Fruit fly (Drosophila melanogaster): ENCODE results near the gene PIG-P.

Gene PIG-P

dm6 chr3R:26036153-26037144 lies 21.6 kb downstream of the PIG-P start (continued):
- peak; percentile 88 for TF ChIP-seq CG30020 (tag; optimal IDR thresholded peaks at IDR 0.05)
- peak; percentile 87 for TF ChIP-seq Sox102F (GFP tag; optimal IDR thresholded peaks at IDR 0.05)
- peak; percentile 23; the same call in 1 of the 2 replicates for TF ChIP-seq amos (GFP tag; IDR thresholded peaks at IDR 0.05; ENCODE audit: partially characterized antibody)
- TF ChIP-seq CG1603 (tag; optimal IDR thresholded peaks at IDR 0.05): peak; percentile 70
- peak; percentile 7 for TF ChIP-seq CG7786 (GFP tag; optimal IDR thresholded peaks at IDR 0.05)
- TF ChIP-seq hb (GFP tag; IDR thresholded peaks at IDR 0.05; ENCODE audit: partially characterized antibody): no peak
- TF ChIP-seq Hand (GFP tag; optimal IDR thresholded peaks at IDR 0.05): peak; percentile 12
- TF ChIP-seq crol (GFP tag; IDR thresholded peaks at IDR 0.05): no peak
- TF ChIP-seq NFAT (GFP tag; IDR thresholded peaks at IDR 0.05): no peak
- peak; percentile 80 for TF ChIP-seq CG6689 (GFP tag; IDR thresholded peaks at IDR 0.05)
- TF ChIP-seq Dp (GFP tag; optimal IDR thresholded peaks at IDR 0.05): no peak
- TF ChIP-seq CG3995 (GFP tag; optimal IDR thresholded peaks at IDR 0.05): no peak
- peak; percentile 96 for TF ChIP-seq Sox100B (GFP tag; optimal IDR thresholded peaks at IDR 0.05)
- peak; percentile 17; the same call in 1 of the 4 replicates for TF ChIP-seq Gug (GFP tag; IDR thresholded peaks at IDR 0.05)
- no peak for TF ChIP-seq GATAe (GFP tag; conservative IDR thresholded peaks at IDR 0.05)
- no peak for TF ChIP-seq toy (GFP tag; IDR thresholded peaks at IDR 0.05)
- peak; percentile 86 for TF ChIP-seq Chrac-16 (GFP tag; optimal IDR thresholded peaks at IDR 0.05)
- TF ChIP-seq Atf3 (GFP tag; optimal IDR thresholded peaks at IDR 0.05): peak; percentile 77
- no peak for TF ChIP-seq CG14965 (GFP tag; optimal IDR thresholded peaks at IDR 0.05; ENCODE audit: borderline replicate concordance)
- TF ChIP-seq CG10565 (GFP tag; optimal IDR thresholded peaks at IDR 0.05): peak; percentile 17
- peak; percentile 87 for TF ChIP-seq CG12219 (GFP tag; optimal IDR thresholded peaks at IDR 0.05)
- TF ChIP-seq CrebB (tag; optimal IDR thresholded peaks at IDR 0.05): peak; percentile 59
- TF ChIP-seq CG10979 (tag; optimal IDR thresholded peaks at IDR 0.05): peak; percentile 99
- TF ChIP-seq CG43689 (GFP tag; IDR thresholded peaks at IDR 0.05): no peak
- TF ChIP-seq CG3838 (GFP tag; optimal IDR thresholded peaks at IDR 0.05): peak; percentile 36
- peak; percentile 57 for TF ChIP-seq Dek (tag; optimal IDR thresholded peaks at IDR 0.05)
- TF ChIP-seq prd (optimal IDR thresholded peaks at IDR 0.05): no peak
- peak; percentile 88 for TF ChIP-seq prd (GFP tag; IDR thresholded peaks at IDR 0.05)
- peak; percentile 97 for TF ChIP-seq kni (GFP tag; optimal IDR thresholded peaks at IDR 0.05)
- TF ChIP-seq sim (GFP tag; IDR thresholded peaks at IDR 0.05): 0 out of 2 replicates have a peak, but pooled peaks have one; percentile 53
- no peak for TF ChIP-seq Sry-δ (GFP tag; optimal IDR thresholded peaks at IDR 0.05)
- TF ChIP-seq CG5245 (GFP tag; optimal IDR thresholded peaks at IDR 0.05): peak; percentile 52
- TF ChIP-seq ssp (GFP tag; IDR thresholded peaks at IDR 0.05): peak; percentile 50; the same call in 1 of the 2 replicates
- no peak for TF ChIP-seq ham (GFP tag; IDR thresholded peaks at IDR 0.05)
- peak; percentile 35 for TF ChIP-seq tup (GFP tag; optimal IDR thresholded peaks at IDR 0.05)
- peak; percentile 92 for TF ChIP-seq Oli (tag; optimal IDR thresholded peaks at IDR 0.05)
- peak; percentile 83 for TF ChIP-seq CG11695 (GFP tag; IDR thresholded peaks at IDR 0.05)
- peak; percentile 84 to 96 for TF ChIP-seq bsh (GFP tag; optimal IDR thresholded peaks at IDR 0.05)
- peak; percentile 95 for TF ChIP-seq twi (tag; optimal IDR thresholded peaks at IDR 0.05)
- peak; percentile 37 for TF ChIP-seq pb (GFP tag; optimal IDR thresholded peaks at IDR 0.05)
- TF ChIP-seq btn (GFP tag; optimal IDR thresholded peaks at IDR 0.05): peak; percentile 66
- TF ChIP-seq Hr3 (GFP tag; optimal IDR thresholded peaks at IDR 0.05): peak; percentile 83
- peak; percentile 74 for TF ChIP-seq Six4 (GFP tag; optimal IDR thresholded peaks at IDR 0.05)
- no peak for TF ChIP-seq CG3847 (GFP tag; IDR thresholded peaks at IDR 0.05)
- peak; percentile 76 for TF ChIP-seq Med (GFP tag)
- peak; percentile 65 for TF ChIP-seq psq (GFP tag; optimal IDR thresholded peaks at IDR 0.05)
- TF ChIP-seq fd64A (GFP tag; optimal IDR thresholded peaks at IDR 0.05): peak; percentile 84
- TF ChIP-seq CG6791 (GFP tag; IDR thresholded peaks at IDR 0.05; ENCODE audit: partially characterized antibody): peak; percentile 67; the same call in 2 of the 3 replicates

Measured in whole organism, embryonic.